Fruit fly (Drosophila melanogaster) whole organism, prepupa: ENCODE data around the gene mask.

Experiments
- Blimp-1 ChIP-seq: fragments of 200-800 bp; sonication (Bioruptor generic); optimal IDR thresholded peaks from 3 replicates; lab custom pipeline; 2017; ENCODE audit warnings: missing biosample characterization, missing genetic modification characterization, mild to moderate bottlenecking, moderate library complexity, missing genetic modification reagents
- CG10631 ChIP-seq: fragments of 200-800 bp; sonication (Bioruptor generic); optimal IDR thresholded peaks from 2 replicates; lab custom pipeline; 2016; ENCODE audit warnings: missing biosample characterization, missing genetic modification characterization
- CG10669 ChIP-seq: fragments of 200-800 bp; sonication (Bioruptor generic); optimal IDR thresholded peaks from 3 replicates; lab custom pipeline; 2018; ENCODE audit warnings: missing biosample characterization, mild to moderate bottlenecking, missing genetic modification characterization, moderate library complexity
- CG11294 ChIP-seq: fragments of 200-800 bp; sonication (Bioruptor generic); IDR thresholded peaks from 2 replicates; pipeline ENCODE4 v1.3.6; 2022; ENCODE audit warnings: missing biosample characterization, missing genetic modification characterization
- CG15336 ChIP-seq: fragments of 200-800 bp; sonication (Bioruptor generic); IDR thresholded peaks from 2 replicates; pipeline ENCODE4 v1.3.6; 2022; ENCODE audit warnings: missing biosample characterization, missing genetic modification characterization
- CG1621 ChIP-seq: fragments of 200-800 bp; sonication (Bioruptor generic); optimal IDR thresholded peaks from 3 replicates; lab custom pipeline; 2018; ENCODE audit warnings: missing biosample characterization, mild to moderate bottlenecking, missing genetic modification characterization
- CG16779 ChIP-seq: fragments of 200-800 bp; sonication (Bioruptor generic); optimal IDR thresholded peaks from 3 replicates; lab custom pipeline; 2017; ENCODE audit warnings: missing biosample characterization, mild to moderate bottlenecking, missing genetic modification characterization
- CG3032 ChIP-seq: fragments of 200-800 bp; optimal IDR thresholded peaks from 2 replicates; lab custom pipeline; 2019; ENCODE audit warnings: missing biosample characterization, mild to moderate bottlenecking, missing genetic modification characterization, moderate library complexity
- CG31627 ChIP-seq: fragments of 200-800 bp; sonication (Bioruptor generic); optimal IDR thresholded peaks from 3 replicates; lab custom pipeline; 2016; ENCODE audit warnings: missing biosample characterization, missing genetic modification characterization
- CG32006 ChIP-seq: fragments of 200-800 bp; sonication (Bioruptor generic); optimal IDR thresholded peaks from 3 replicates; lab custom pipeline; 2017; ENCODE audit warnings: missing biosample characterization, mild to moderate bottlenecking, missing genetic modification characterization
- CG34406 ChIP-seq: fragments of 200-800 bp; sonication (Bioruptor generic); optimal IDR thresholded peaks from 3 replicates; lab custom pipeline; 2016; ENCODE audit warnings: missing biosample characterization, missing genetic modification characterization
- CG3919 ChIP-seq: fragments of 200-800 bp; sonication (Bioruptor generic); optimal IDR thresholded peaks from 3 replicates; lab custom pipeline; 2016; ENCODE audit warnings: missing biosample characterization, missing genetic modification characterization
- CG4318 ChIP-seq: fragments of 200-800 bp; sonication (Bioruptor generic); optimal IDR thresholded peaks from 3 replicates; lab custom pipeline; 2017; ENCODE audit warnings: missing biosample characterization, mild to moderate bottlenecking, missing genetic modification characterization
- CG6276 ChIP-seq: fragments of 200-800 bp; sonication (Bioruptor generic); optimal IDR thresholded peaks from 2 replicates; lab custom pipeline; 2017; ENCODE audit warnings: missing biosample characterization, mild to moderate bottlenecking, missing genetic modification characterization
- CG7368 ChIP-seq: fragments of 200-800 bp; sonication (Bioruptor generic); optimal IDR thresholded peaks from 3 replicates; lab custom pipeline; 2016; ENCODE audit warnings: missing biosample characterization, missing genetic modification characterization
- CG8119 ChIP-seq: fragments of 200-800 bp; sonication (Bioruptor generic); IDR thresholded peaks from 3 replicates; pipeline ENCODE4 v1.3.6; 2022; ENCODE audit warnings: missing biosample characterization, missing genetic modification characterization
- CG8632 ChIP-seq: fragments of 200-800 bp; sonication (Bioruptor generic); optimal IDR thresholded peaks from 3 replicates; lab custom pipeline; 2016; ENCODE audit warnings: missing biosample characterization, missing genetic modification characterization
- CG9139 ChIP-seq: fragments of 200-800 bp; sonication (Bioruptor generic); optimal IDR thresholded peaks from 3 replicates; lab custom pipeline; 2017; ENCODE audit warnings: missing biosample characterization, mild to moderate bottlenecking, missing genetic modification characterization
- Eip75B ChIP-seq: fragments of 200-800 bp; sonication (Bioruptor generic); optimal IDR thresholded peaks from 3 replicates; lab custom pipeline; 2016; ENCODE audit warnings: missing biosample characterization, missing genetic modification characterization
- Eip78C ChIP-seq: fragments of 200-800 bp; sonication (Bioruptor generic); peaks from one replicate; lab custom pipeline; 2016; ENCODE audit warnings: missing biosample characterization, missing genetic modification characterization
- Eip93F ChIP-seq: fragments of 200-800 bp; sonication (Bioruptor generic); optimal IDR thresholded peaks from 2 replicates; lab custom pipeline; 2016; ENCODE audit warnings: missing biosample characterization, mild to moderate bottlenecking, missing genetic modification characterization
- Ets96B ChIP-seq: fragments of 200-800 bp; optimal IDR thresholded peaks from 2 replicates; lab custom pipeline; 2019; ENCODE audit warnings: missing biosample characterization, mild to moderate bottlenecking, missing genetic modification characterization, moderate library complexity
- Gug ChIP-seq: fragments of 200-800 bp; sonication (Bioruptor generic); IDR thresholded peaks from 2 replicates; pipeline ENCODE4 v1.3.6; 2022; ENCODE audit warnings: missing biosample characterization, missing genetic modification characterization
- Hr38 ChIP-seq: sonication (Bioruptor generic); optimal IDR thresholded peaks from 2 replicates; lab custom pipeline; 2016; ENCODE audit warnings: missing biosample characterization, missing genetic modification characterization
- Hr39 ChIP-seq: fragments of 200-800 bp; sonication (Bioruptor generic); optimal IDR thresholded peaks from 2 replicates; lab custom pipeline; 2016; ENCODE audit warnings: missing biosample characterization, missing genetic modification characterization
- Hr4 ChIP-seq: fragments of 200-800 bp; sonication (Bioruptor generic); optimal IDR thresholded peaks from 3 replicates; lab custom pipeline; 2016; ENCODE audit warnings: missing biosample characterization, missing genetic modification characterization
- Lpt ChIP-seq: fragments of 200-800 bp; sonication (Bioruptor generic); optimal IDR thresholded peaks from 3 replicates; lab custom pipeline; 2016; ENCODE audit warnings: missing biosample characterization, missing genetic modification characterization
- Met ChIP-seq: fragments of 200-800 bp; sonication (Bioruptor generic); optimal IDR thresholded peaks from 3 replicates; lab custom pipeline; 2016; ENCODE audit warnings: missing biosample characterization, missing genetic modification characterization
- OdsH ChIP-seq: fragments of 200-800 bp; sonication (Bioruptor generic); optimal IDR thresholded peaks from 3 replicates; lab custom pipeline; 2016; ENCODE audit warnings: missing biosample characterization, missing genetic modification characterization
- Sox102F ChIP-seq: fragments of 200-800 bp; sonication (Bioruptor generic); optimal IDR thresholded peaks from 2 replicates; lab custom pipeline; 2016; ENCODE audit warnings: missing biosample characterization, mild to moderate bottlenecking, missing genetic modification characterization
- Sox14 ChIP-seq: fragments of 200-800 bp; sonication (Bioruptor generic); optimal IDR thresholded peaks from 3 replicates; lab custom pipeline; 2016; ENCODE audit warnings: missing biosample characterization, missing genetic modification characterization
- Sox15 ChIP-seq: fragments of 200-800 bp; sonication (Bioruptor generic); optimal IDR thresholded peaks from 3 replicates; lab custom pipeline; 2016; ENCODE audit warnings: missing biosample characterization, missing genetic modification characterization
- achi ChIP-seq: fragments of 200-800 bp; sonication (Bioruptor generic); optimal IDR thresholded peaks from 3 replicates; lab custom pipeline; 2016; ENCODE audit warnings: missing biosample characterization, missing genetic modification characterization
- acj6 ChIP-seq: fragments of 200-800 bp; sonication (Bioruptor generic); optimal IDR thresholded peaks from 3 replicates; lab custom pipeline; 2016; ENCODE audit warnings: missing biosample characterization, missing genetic modification characterization
- cyc ChIP-seq: fragments of 200-800 bp; sonication (Bioruptor generic); optimal IDR thresholded peaks from 3 replicates; lab custom pipeline; 2016; ENCODE audit warnings: missing biosample characterization, missing genetic modification characterization
- dac ChIP-seq: fragments of 200-800 bp; sonication (Bioruptor generic); optimal IDR thresholded peaks from 2 replicates; lab custom pipeline; 2017; ENCODE audit warnings: missing biosample characterization, mild to moderate bottlenecking, missing genetic modification characterization
- eg ChIP-seq: fragments of 200-800 bp; sonication (Bioruptor generic); IDR thresholded peaks from 3 replicates; pipeline ENCODE4 v1.3.6; 2022; ENCODE audit warnings: missing biosample characterization, missing genetic modification characterization
- fd59A ChIP-seq: fragments of 200-800 bp; sonication (Bioruptor generic); optimal IDR thresholded peaks from 2 replicates; lab custom pipeline; 2017; ENCODE audit warnings: missing biosample characterization, mild to moderate bottlenecking, missing genetic modification characterization, missing genetic modification reagents
- fd85E ChIP-seq: fragments of 200-800 bp; sonication (Bioruptor generic); optimal IDR thresholded peaks from 3 replicates; lab custom pipeline; 2016; ENCODE audit warnings: missing biosample characterization, missing genetic modification characterization
- fkh ChIP-seq: fragments of 200-800 bp; sonication (Bioruptor generic); optimal IDR thresholded peaks from 3 replicates; lab custom pipeline; 2017; ENCODE audit warnings: missing biosample characterization, mild to moderate bottlenecking, missing genetic modification characterization, moderate library complexity
- lz ChIP-seq: fragments of 200-800 bp; sonication (Bioruptor generic); optimal IDR thresholded peaks from 3 replicates; lab custom pipeline; 2016; ENCODE audit warnings: missing biosample characterization, missing genetic modification characterization
- net ChIP-seq: fragments of 200-800 bp; sonication (Bioruptor generic); optimal IDR thresholded peaks from 3 replicates; lab custom pipeline; 2016; ENCODE audit warnings: missing biosample characterization, missing genetic modification characterization
- pdm3 ChIP-seq: fragments of 200-800 bp; sonication (Bioruptor generic); optimal IDR thresholded peaks from 3 replicates; lab custom pipeline; 2016; ENCODE audit warnings: missing biosample characterization, missing genetic modification characterization
- ss ChIP-seq, 2 experiments: fragments of 200-800 bp; sonication (Bioruptor generic); optimal IDR thresholded peaks; 2 replicates in 1 of 2; 3 replicates in 1 of 2; lab custom pipeline; 2017 to 2018; ENCODE audit warnings: mild to moderate bottlenecking in 2 of 2, missing biosample characterization in 2 of 2, missing genetic modification characterization in 2 of 2, moderate library complexity in 1 of 2
- topi ChIP-seq: fragments of 200-800 bp; sonication (Bioruptor generic); optimal IDR thresholded peaks from 3 replicates; lab custom pipeline; 2016; ENCODE audit warnings: missing biosample characterization, missing genetic modification characterization

mask gene

dm6 chr3R:24203426-24203825, 26.9 kb upstream of the mask start (continued):
- TF ChIP-seq CG10669 (GFP tag; lab: Kevin White, UChicago) (peak; percentile 72), cyc (GFP tag; lab: Kevin White, UChicago) (peak; percentile 76), ss (GFP tag; optimal IDR thresholded peaks at IDR 0.05; lab: Kevin White, UChicago) (peak; percentile 82 to 86), Sox15 (GFP tag; lab: Kevin White, UChicago) (peak; percentile 79), Met (GFP tag; lab: Kevin White, UChicago) (peak; percentile 90), CG8119 (peak; percentile 94), CG6276 (GFP tag; lab: Kevin White, UChicago) (peak; percentile 90), CG11294 (GFP tag; lab: Robert Waterston, UW) (peak; percentile 63; the same call in 1 of the 2 replicates), Lpt (GFP tag; lab: Kevin White, UChicago) (peak; percentile 88), fd59A (peak; percentile 67), fkh (GFP tag; lab: Kevin White, UChicago) (no peak), topi (GFP tag; lab: Kevin White, UChicago) (peak; percentile 89), Hr39 (peak; percentile 83), Hr4 (GFP tag; lab: Kevin White, UChicago) (peak; percentile 92), achi (GFP tag; lab: Kevin White, UChicago) (peak; percentile 86), CG10631 (GFP tag; lab: Kevin White, UChicago) (peak; percentile 79), fd85E (GFP tag; lab: Kevin White, UChicago) (peak; percentile 52), Gug (peak; percentile 80), CG7368 (peak; percentile 79), Sox102F (peak; percentile 92), Eip93F (GFP tag; lab: Kevin White, UChicago) (peak; percentile 78), Eip75B (GFP tag; lab: Kevin White, UChicago) (peak; percentile 88), Hr38 (no peak), Blimp-1 (GFP tag; lab: Kevin White, UChicago) (peak; percentile 31), CG9139 (peak; percentile 26)
- TF ChIP-seq, all 60 proteins: peak for 58

dm6 chr3R:24204022-24204421, 26.3 kb upstream of the mask start:
- TF ChIP-seq CG6276 (GFP tag; lab: Kevin White, UChicago) (peak; percentile 49), fd59A (no peak), OdsH (GFP tag; lab: Kevin White, UChicago) (peak; percentile 45), CG16779 (no peak), acj6 (GFP tag; lab: Kevin White, UChicago) (peak; percentile 11), net (GFP tag; lab: Kevin White, UChicago) (peak; percentile 10), CG4318 (GFP tag; lab: Kevin White, UChicago) (peak; percentile 84), Hr4 (GFP tag; lab: Kevin White, UChicago) (peak; percentile 82), pdm3 (peak; percentile 40), Sox102F (no peak), achi (GFP tag; lab: Kevin White, UChicago) (peak; percentile 34), Hr38 (no peak), fd85E (GFP tag; lab: Kevin White, UChicago) (no peak), eg (GFP tag; lab: Robert Waterston, UW) (peak; percentile 22; the same call in 1 of the 3 replicates), lz (GFP tag; lab: Kevin White, UChicago) (peak; percentile 5), cyc (GFP tag; lab: Kevin White, UChicago) (peak; percentile 16), Sox14 (peak; percentile 32), CG15336 (peak; percentile 68), CG1621 (no peak), Hr39 (peak; percentile 19), CG3919 (peak; percentile 41), CG8119 (peak; percentile 56), CG11294 (GFP tag; lab: Robert Waterston, UW) (0 out of 2 replicates have a peak, but pooled peaks have one; percentile 30), Eip75B (GFP tag; lab: Kevin White, UChicago) (peak; percentile 16), dac (peak; percentile 66), Eip78C (GFP tag; lab: Kevin White, UChicago) (peak; percentile 78), Lpt (GFP tag; lab: Kevin White, UChicago) (peak; percentile 28), CG31627 (GFP tag; lab: Kevin White, UChicago) (peak; percentile 22), CG34406 (GFP tag; lab: Kevin White, UChicago) (peak; percentile 12), CG32006 (GFP tag; lab: Kevin White, UChicago) (peak; percentile 87), Ets96B (tag; lab: Kevin White, UChicago) (no peak), CG8632 (GFP tag; lab: Kevin White, UChicago) (no peak), CG3032 (tag; lab: Kevin White, UChicago) (peak; percentile 8), CG10631 (GFP tag; lab: Kevin White, UChicago) (peak; percentile 26)
- TF ChIP-seq, all 60 proteins: peak for 26
